Worm (Caenorhabditis elegans): ENCODE data around the gene gadr-4.

ce11 chrII:4071075-4071474, 8.7 kb upstream of the gadr-4 start:
- no peak for TF ChIP-seq aly-1 (tag; optimal IDR thresholded peaks at IDR 0.05)
- TF ChIP-seq ama-1 (optimal IDR thresholded peaks at IDR 0.05): no peak
- no peak for TF ChIP-seq B0310.2 (tag; optimal IDR thresholded peaks at IDR 0.05)
- no peak for TF ChIP-seq scrt-1 (GFP tag; IDR thresholded peaks at IDR 0.05)
- no peak for TF ChIP-seq flt-1 (GFP tag; IDR thresholded peaks at IDR 0.05)
- TF ChIP-seq pes-1 (GFP tag; IDR thresholded peaks at IDR 0.05): no peak
- TF ChIP-seq hnd-1 (tag; optimal IDR thresholded peaks at IDR 0.05): no peak
- no peak for TF ChIP-seq ets-7 (tag; optimal IDR thresholded peaks at IDR 0.05)
- no peak for TF ChIP-seq sea-1 (GFP tag; conservative IDR thresholded peaks at IDR 0.05)
